ENCODE assay signal across 1 fruit fly cellular context in genomic region chr2L:8319858-8320525, dm6.
TF ChIP-seq lines count a peak whose summit lies in the region.

Gene mtsh, minus strand, starts transcription at chr2L:8319908.
Gene strat, plus strand, starts transcription at chr2L:8320328.

TF ChIP-seq in whole organism, embryonic, 481 proteins besides CTCF, POLR2A, EP300 and RAD21 (continued from another document and continues in another):
- TF ChIP-seq CG10267 (tag; optimal IDR thresholded peaks at IDR 0.05; lab: Kevin White, UChicago) (peak; percentile 95), pzg (GFP tag; optimal IDR thresholded peaks at IDR 0.05; lab: Kevin White, UChicago) (peak; percentile 84), CG10209 (GFP tag; optimal IDR thresholded peaks at IDR 0.05; lab: Kevin White, UChicago) (peak; percentile 21), CG6854 (GFP tag; optimal IDR thresholded peaks at IDR 0.05; lab: Kevin White, UChicago) (no peak), zen (tag; optimal IDR thresholded peaks at IDR 0.05; lab: Kevin White, UChicago) (peak; percentile 79), gsb-n (tag; optimal IDR thresholded peaks at IDR 0.05; lab: Kevin White, UChicago) (peak; percentile 23), knrl (GFP tag; IDR thresholded peaks at IDR 0.05; lab: Robert Waterston, UW; ENCODE audit: partially characterized antibody) (peak; percentile 48; the same call in 2 of the 3 replicates), Aef1 (GFP tag; IDR thresholded peaks at IDR 0.05; lab: Robert Waterston, UW) (no peak), fd102C (GFP tag; optimal IDR thresholded peaks at IDR 0.05; lab: Kevin White, UChicago) (peak; percentile 19), gem (tag; optimal IDR thresholded peaks at IDR 0.05; lab: Kevin White, UChicago) (no peak), cwo (GFP tag; optimal IDR thresholded peaks at IDR 0.05; lab: Kevin White, UChicago) (no peak), CG3995 (GFP tag; optimal IDR thresholded peaks at IDR 0.05; lab: Kevin White, UChicago) (peak; percentile 26), slp2 (GFP tag; optimal IDR thresholded peaks at IDR 0.05; lab: Kevin White, UChicago) (peak; percentile 21), tx (GFP tag; optimal IDR thresholded peaks at IDR 0.05; lab: Kevin White, UChicago) (no peak), Doc3 (GFP tag; IDR thresholded peaks at IDR 0.05; lab: Robert Waterston, UW; ENCODE audit: partially characterized antibody) (no peak; the same call in 2 of the 3 replicates), CG6254 (GFP tag; optimal IDR thresholded peaks at IDR 0.05; lab: Kevin White, UChicago) (peak; percentile 30), Max (GFP tag; optimal IDR thresholded peaks at IDR 0.05; lab: Kevin White, UChicago) (peak; percentile 35), CG6813 (GFP tag; optimal IDR thresholded peaks at IDR 0.05; lab: Kevin White, UChicago) (peak; percentile 63), tin (GFP tag; optimal IDR thresholded peaks at IDR 0.05; lab: Kevin White, UChicago) (peak; percentile 35), pfk (GFP tag; optimal IDR thresholded peaks at IDR 0.05; lab: Kevin White, UChicago) (peak; percentile 5), hkb (optimal IDR thresholded peaks at IDR 0.05; lab: Kevin White, UChicago) (no peak), hkb (GFP tag; IDR thresholded peaks at IDR 0.05; lab: Robert Waterston, UW) (peak; percentile 37), Fer2 (tag; optimal IDR thresholded peaks at IDR 0.05; lab: Kevin White, UChicago) (peak; percentile 31), salm (tag; optimal IDR thresholded peaks at IDR 0.05; lab: Kevin White, UChicago) (no peak), CG18476 (GFP tag; optimal IDR thresholded peaks at IDR 0.05; lab: Kevin White, UChicago) (no peak), CG17385 (GFP tag; optimal IDR thresholded peaks at IDR 0.05; lab: Kevin White, UChicago) (peak; percentile 47), CG10274 (GFP tag; optimal IDR thresholded peaks at IDR 0.05; lab: Kevin White, UChicago) (peak; percentile 27), CG6175 (GFP tag; IDR thresholded peaks at IDR 0.05; lab: Robert Waterston, UW) (no peak), Atf6 (GFP tag; IDR thresholded peaks at IDR 0.05; lab: Robert Waterston, UW) (peak; percentile 57; the same call in 1 of the 2 replicates), hb (GFP tag; IDR thresholded peaks at IDR 0.05; lab: Robert Waterston, UW; ENCODE audit: partially characterized antibody) (no peak), CG31441 (GFP tag; IDR thresholded peaks at IDR 0.05; lab: Robert Waterston, UW) (no peak; the same call in none of the 2 replicates), nerfin-1 (tag; optimal IDR thresholded peaks at IDR 0.05; lab: Kevin White, UChicago) (peak; percentile 56), vfl (GFP tag; optimal IDR thresholded peaks at IDR 0.05; lab: Kevin White, UChicago) (peak; percentile 38), gcm2 (GFP tag; optimal IDR thresholded peaks at IDR 0.05; lab: Kevin White, UChicago) (no peak), CG11560 (tag; IDR thresholded peaks at IDR 0.05; lab: Robert Waterston, UW) (no peak), ac (GFP tag; optimal IDR thresholded peaks at IDR 0.05; lab: Kevin White, UChicago) (peak; percentile 35), Hand (GFP tag; optimal IDR thresholded peaks at IDR 0.05; lab: Kevin White, UChicago) (no peak), Dad (GFP tag; optimal IDR thresholded peaks at IDR 0.05; lab: Kevin White, UChicago) (peak; percentile 75), peb (GFP tag; IDR thresholded peaks at IDR 0.05; lab: Robert Waterston, UW) (peak; percentile 31; the same call in 1 of the 2 replicates), Chrac-16 (GFP tag; optimal IDR thresholded peaks at IDR 0.05; lab: Kevin White, UChicago) (no peak), Bgb (GFP tag; IDR thresholded peaks at IDR 0.05; lab: Robert Waterston, UW; ENCODE audit: partially characterized antibody) (peak; percentile 73), GATAe (GFP tag; conservative IDR thresholded peaks at IDR 0.05; lab: Robert Waterston, UW) (peak; percentile 63; the same call in 1 of the 2 replicates), luna (GFP tag; optimal IDR thresholded peaks at IDR 0.05; lab: Kevin White, UChicago) (no peak), ems (GFP tag; optimal IDR thresholded peaks at IDR 0.05; lab: Kevin White, UChicago) (peak; percentile 46), CG12942 (GFP tag; optimal IDR thresholded peaks at IDR 0.05; lab: Kevin White, UChicago) (no peak), Atf3 (GFP tag; optimal IDR thresholded peaks at IDR 0.05; lab: Kevin White, UChicago) (no peak), CG8478 (optimal IDR thresholded peaks at IDR 0.05; lab: Kevin White, UChicago) (no peak), CG12744 (GFP tag; optimal IDR thresholded peaks at IDR 0.05; lab: Kevin White, UChicago) (no peak), CG13624 (GFP tag; optimal IDR thresholded peaks at IDR 0.05; lab: Kevin White, UChicago) (peak; percentile 73), ara (GFP tag; IDR thresholded peaks at IDR 0.05; lab: Robert Waterston, UW) (0 out of 2 replicates have a peak, but pooled peaks have one; percentile 42), fd64A (GFP tag; optimal IDR thresholded peaks at IDR 0.05; lab: Kevin White, UChicago) (peak; percentile 17), HLH54F (GFP tag; optimal IDR thresholded peaks at IDR 0.05; lab: Kevin White, UChicago) (peak; percentile 43), sens-2 (GFP tag; IDR thresholded peaks at IDR 0.05; lab: Robert Waterston, UW) (no peak), CG17802 (tag; optimal IDR thresholded peaks at IDR 0.05; lab: Kevin White, UChicago) (peak; percentile 48), bbx (GFP tag; IDR thresholded peaks at IDR 0.05; lab: Robert Waterston, UW; ENCODE audit: partially characterized antibody) (peak; percentile 75), br (optimal IDR thresholded peaks at IDR 0.05; lab: Kevin White, UChicago) (no peak), zen2 (GFP tag; IDR thresholded peaks at IDR 0.05; lab: Robert Waterston, UW; ENCODE audit: partially characterized antibody) (no peak; the same call in 2 of the 3 replicates), Dip2 (GFP tag; IDR thresholded peaks at IDR 0.05; lab: Robert Waterston, UW) (no peak), HmgZ (tag; optimal IDR thresholded peaks at IDR 0.05; lab: Kevin White, UChicago) (peak; percentile 60), sc (optimal IDR thresholded peaks at IDR 0.05; lab: Kevin White, UChicago) (no peak), sc (GFP tag; optimal IDR thresholded peaks at IDR 0.05; lab: Kevin White, UChicago) (no peak), org-1 (GFP tag; optimal IDR thresholded peaks at IDR 0.05; lab: Kevin White, UChicago) (peak; percentile 8), lov (optimal IDR thresholded peaks at IDR 0.05; lab: Kevin White, UChicago) (no peak), lov (GFP tag; IDR thresholded peaks at IDR 0.05; lab: Robert Waterston, UW) (peak; percentile 83; the same call in 2 of the 3 replicates), stwl (tag; optimal IDR thresholded peaks at IDR 0.05; lab: Kevin White, UChicago) (peak; percentile 96), fru (optimal IDR thresholded peaks at IDR 0.05; lab: Kevin White, UChicago) (no peak), hbn (GFP tag; IDR thresholded peaks at IDR 0.05; lab: Robert Waterston, UW; ENCODE audit: partially characterized antibody) (no peak), CG2116 (GFP tag; optimal IDR thresholded peaks at IDR 0.05; lab: Kevin White, UChicago) (peak; percentile 78), grn (GFP tag; optimal IDR thresholded peaks at IDR 0.05; lab: Kevin White, UChicago) (peak; percentile 38), yki (optimal IDR thresholded peaks at IDR 0.05; lab: Kevin White, UChicago) (no peak), cas (GFP tag; IDR thresholded peaks at IDR 0.05; lab: Robert Waterston, UW) (no peak), disco-r (GFP tag; optimal IDR thresholded peaks at IDR 0.05; lab: Kevin White, UChicago) (peak; percentile 29), Sry-δ (GFP tag; optimal IDR thresholded peaks at IDR 0.05; lab: Kevin White, UChicago) (peak; percentile 62), CG9609 (GFP tag; optimal IDR thresholded peaks at IDR 0.05; lab: Kevin White, UChicago) (no peak), corto (GFP tag; optimal IDR thresholded peaks at IDR 0.05; lab: Kevin White, UChicago) (no peak), Bteb2 (GFP tag; optimal IDR thresholded peaks at IDR 0.05; lab: Kevin White, UChicago) (no peak), CG3407 (GFP tag; optimal IDR thresholded peaks at IDR 0.05; lab: Kevin White, UChicago) (peak; percentile 14), z (GFP tag; IDR thresholded peaks at IDR 0.05; lab: Robert Waterston, UW) (no peak), Gug (GFP tag; IDR thresholded peaks at IDR 0.05; lab: Robert Waterston, UW) (no peak), en (GFP tag; optimal IDR thresholded peaks at IDR 0.05; lab: Kevin White, UChicago) (no peak), row (GFP tag; IDR thresholded peaks at IDR 0.05; lab: Robert Waterston, UW) (0 out of 3 replicates have a peak, but pooled peaks have one; percentile 23), bab2 (GFP tag; optimal IDR thresholded peaks at IDR 0.05; lab: Kevin White, UChicago) (peak; percentile 45), CG7963 (GFP tag; IDR thresholded peaks at IDR 0.05; lab: Robert Waterston, UW; ENCODE audit: partially characterized antibody) (peak; percentile 79), CG43689 (GFP tag; IDR thresholded peaks at IDR 0.05; lab: Robert Waterston, UW) (no peak), Poxn (GFP tag; IDR thresholded peaks at IDR 0.05; lab: Robert Waterston, UW) (no peak), CG12769 (tag; optimal IDR thresholded peaks at IDR 0.05; lab: Kevin White, UChicago) (no peak), CG10321 (GFP tag; IDR thresholded peaks at IDR 0.05; lab: Robert Waterston, UW) (no peak), CG18619 (GFP tag; optimal IDR thresholded peaks at IDR 0.05; lab: Kevin White, UChicago) (peak; percentile 31), HHEX (GFP tag; optimal IDR thresholded peaks at IDR 0.05; lab: Kevin White, UChicago) (peak; percentile 65), danr (GFP tag; IDR thresholded peaks at IDR 0.05; lab: Robert Waterston, UW) (no peak), vvl (GFP tag; IDR thresholded peaks at IDR 0.05; lab: Robert Waterston, UW) (peak; percentile 76), CG11456 (GFP tag; IDR thresholded peaks at IDR 0.05; lab: Robert Waterston, UW) (peak; percentile 59; the same call in 2 of the 3 replicates), kni (GFP tag; optimal IDR thresholded peaks at IDR 0.05; lab: Kevin White, UChicago) (peak; percentile 45), CG11093 (GFP tag; IDR thresholded peaks at IDR 0.05; lab: Robert Waterston, UW) (no peak), sna (GFP tag; IDR thresholded peaks at IDR 0.05; lab: Robert Waterston, UW; ENCODE audit: partially characterized antibody) (no peak; the same call in none of the 2 replicates), CHES-1-like (GFP tag; optimal IDR thresholded peaks at IDR 0.05; lab: Kevin White, UChicago) (peak; percentile 55), Hr39 (optimal IDR thresholded peaks at IDR 0.05; lab: Kevin White, UChicago) (no peak), Dfd (GFP tag; optimal IDR thresholded peaks at IDR 0.05; lab: Kevin White, UChicago) (no peak), ase (GFP tag; IDR thresholded peaks at IDR 0.05; lab: Robert Waterston, UW) (peak; percentile 56; the same call in 2 of the 3 replicates), Dll (GFP tag; IDR thresholded peaks at IDR 0.05; lab: Robert Waterston, UW; ENCODE audit: partially characterized antibody) (peak; percentile 64; the same call in 2 of the 4 replicates), CG3847 (GFP tag; IDR thresholded peaks at IDR 0.05; lab: Robert Waterston, UW) (peak; percentile 60; the same call in 1 of the 2 replicates), CG5953 (GFP tag; IDR thresholded peaks at IDR 0.05; lab: Robert Waterston, UW) (no peak), CG12659 (GFP tag; optimal IDR thresholded peaks at IDR 0.05; lab: Kevin White, UChicago) (peak; percentile 55), eve (GFP tag; optimal IDR thresholded peaks at IDR 0.05; lab: Kevin White, UChicago) (no peak), CG6683 (GFP tag; optimal IDR thresholded peaks at IDR 0.05; lab: Kevin White, UChicago) (peak; percentile 57), amos (GFP tag; IDR thresholded peaks at IDR 0.05; lab: Robert Waterston, UW; ENCODE audit: partially characterized antibody) (no peak; the same call in 1 of the 2 replicates), fu2 (GFP tag; optimal IDR thresholded peaks at IDR 0.05; lab: Kevin White, UChicago) (no peak), slbo (GFP tag; IDR thresholded peaks at IDR 0.05; lab: Robert Waterston, UW) (peak; percentile 62), Myb (GFP tag; optimal IDR thresholded peaks at IDR 0.05; lab: Kevin White, UChicago) (peak; percentile 74), CG15269 (tag; optimal IDR thresholded peaks at IDR 0.05; lab: Kevin White, UChicago) (no peak), lmd (GFP tag; IDR thresholded peaks at IDR 0.05; lab: Robert Waterston, UW) (no peak), CG7745 (tag; optimal IDR thresholded peaks at IDR 0.05; lab: Kevin White, UChicago) (no peak), CG14710 (tag; optimal IDR thresholded peaks at IDR 0.05; lab: Kevin White, UChicago) (peak; percentile 90), pan (optimal IDR thresholded peaks at IDR 0.05; lab: Kevin White, UChicago) (no peak), pan (GFP tag; optimal IDR thresholded peaks at IDR 0.05 in 1 of 2, IDR thresholded peaks at IDR 0.05 in 1 of 2) (peak in 1 of 2 experiments; percentile 58), pita (GFP tag; optimal IDR thresholded peaks at IDR 0.05; lab: Kevin White, UChicago) (no peak), CG11504 (tag; optimal IDR thresholded peaks at IDR 0.05; lab: Kevin White, UChicago) (no peak), chn (GFP tag; optimal IDR thresholded peaks at IDR 0.05; lab: Kevin White, UChicago) (peak; percentile 28), CkIIα-i1 (GFP tag; IDR thresholded peaks at IDR 0.05; lab: Robert Waterston, UW) (no peak), CG4730 (GFP tag; IDR thresholded peaks at IDR 0.05; lab: Robert Waterston, UW) (no peak), slou (GFP tag; optimal IDR thresholded peaks at IDR 0.05; lab: Kevin White, UChicago) (peak; percentile 30), HLH4C (GFP tag; IDR thresholded peaks at IDR 0.05; lab: Robert Waterston, UW; ENCODE audit: partially characterized antibody) (peak; percentile 74), pb (GFP tag; optimal IDR thresholded peaks at IDR 0.05; lab: Kevin White, UChicago) (peak; percentile 37), az2 (GFP tag; optimal IDR thresholded peaks at IDR 0.05; lab: Kevin White, UChicago) (peak; percentile 19), D19B (GFP tag; optimal IDR thresholded peaks at IDR 0.05; lab: Kevin White, UChicago) (peak; percentile 45), aop (GFP tag; IDR thresholded peaks at IDR 0.05; lab: Robert Waterston, UW) (no peak), mam (GFP tag; optimal IDR thresholded peaks at IDR 0.05; lab: Kevin White, UChicago) (peak; percentile 59), CG3163 (GFP tag; optimal IDR thresholded peaks at IDR 0.05; lab: Kevin White, UChicago) (peak; percentile 11), CG1603 (tag; optimal IDR thresholded peaks at IDR 0.05; lab: Kevin White, UChicago) (peak; percentile 74), trem (tag; optimal IDR thresholded peaks at IDR 0.05; lab: Kevin White, UChicago) (peak; percentile 65), CG2202 (tag; optimal IDR thresholded peaks at IDR 0.05; lab: Kevin White, UChicago) (no peak)
